Worm (Caenorhabditis elegans) whole organism, young adult: ENCODE results near the gene lin-3.
A peak's percentile ranks its signal among the peaks of the same experiment; 100 is the strongest.

Experiments
- B0019.2 ChIP-seq: fragments of 200-800 bp; sonication (Bioruptor generic); conservative IDR thresholded peaks from 2 replicates; pipeline ENCODE4 v1.3.6; 2022; ENCODE audit warnings: missing genetic modification reagents, missing genetic modification characterization, missing compliant biosample characterization
- B0261.1 ChIP-seq: sonication (generic microtip); optimal IDR thresholded peaks from 2 replicates; lab custom pipeline; 2016; ENCODE audit warnings: mild to moderate bottlenecking, missing genetic modification characterization, moderate library complexity, missing compliant biosample characterization
- B0336.3 ChIP-seq: fragments of 200-800 bp; sonication (Bioruptor generic); IDR thresholded peaks from 2 replicates; pipeline ENCODE4 v1.3.6; 2022; ENCODE audit warnings: missing genetic modification characterization, missing compliant biosample characterization
- F10E7.11 ChIP-seq: sonication (generic microtip); optimal IDR thresholded peaks from 2 replicates; lab custom pipeline; 2017; ENCODE audit warnings: mild to moderate bottlenecking, missing genetic modification characterization, moderate library complexity, missing compliant biosample characterization
- F33H1.4 ChIP-seq: fragments of 200-800 bp; sonication (Bioruptor generic); IDR thresholded peaks from 2 replicates; pipeline ENCODE4 v1.3.6; 2022; ENCODE audit warnings: missing genetic modification reagents, missing genetic modification characterization, missing compliant biosample characterization
- F57C9.4 ChIP-seq: sonication (generic microtip); optimal IDR thresholded peaks from 2 replicates; lab custom pipeline; 2017; ENCODE audit warnings: mild to moderate bottlenecking, missing genetic modification characterization, missing compliant biosample characterization
- T07F8.4 ChIP-seq: sonication (generic microtip); optimal IDR thresholded peaks from 2 replicates; lab custom pipeline; 2016; ENCODE audit warnings: mild to moderate bottlenecking, missing genetic modification characterization, moderate library complexity, missing compliant biosample characterization
- T26A5.8 ChIP-seq: sonication (generic microtip); optimal IDR thresholded peaks from 2 replicates; lab custom pipeline; 2016; ENCODE audit warnings: missing genetic modification characterization, missing compliant biosample characterization
- Y53G8AR.9 ChIP-seq: fragments of 200-800 bp; sonication (Bioruptor generic); conservative IDR thresholded peaks from 2 replicates; pipeline ENCODE4 v1.3.6; 2022; ENCODE audit warnings: missing genetic modification reagents, missing genetic modification characterization, missing compliant biosample characterization
- Y95B8A.8 ChIP-seq: fragments of 200-800 bp; sonication (Bioruptor generic); IDR thresholded peaks from 2 replicates; pipeline ENCODE4 v1.3.6; 2022; ENCODE audit warnings: missing genetic modification reagents, missing genetic modification characterization, missing compliant biosample characterization
- ZK185.1 ChIP-seq: sonication (generic microtip); optimal IDR thresholded peaks from 2 replicates; lab custom pipeline; 2016; ENCODE audit warnings: mild to moderate bottlenecking, missing genetic modification characterization, missing compliant biosample characterization; ENCODE audit not compliant: poor library complexity, severe bottlenecking
- aptf-2 ChIP-seq: fragments of 200-800 bp; sonication (Bioruptor generic); conservative IDR thresholded peaks from 2 replicates; pipeline ENCODE4 v1.3.6; 2022; ENCODE audit warnings: missing genetic modification reagents, missing genetic modification characterization, missing compliant biosample characterization
- aptf-3 ChIP-seq: fragments of 200-800 bp; sonication (Bioruptor generic); IDR thresholded peaks from 2 replicates; pipeline ENCODE4 v1.3.6; 2022; ENCODE audit warnings: missing genetic modification characterization, missing compliant biosample characterization
- atf-7 ChIP-seq: sonication (generic microtip); optimal IDR thresholded peaks from 2 replicates; lab custom pipeline; 2017; ENCODE audit warnings: mild to moderate bottlenecking, missing genetic modification characterization, missing compliant biosample characterization
- athp-1 ChIP-seq: sonication (generic microtip); optimal IDR thresholded peaks from 2 replicates; lab custom pipeline; 2017; ENCODE audit warnings: mild to moderate bottlenecking, missing genetic modification characterization, missing compliant biosample characterization
- attf-5 ChIP-seq: fragments of 200-800 bp; sonication (Bioruptor generic); optimal IDR thresholded peaks from 2 replicates; lab custom pipeline; 2018; ENCODE audit warnings: mild to moderate bottlenecking, missing genetic modification characterization, missing compliant biosample characterization
- bed-1 ChIP-seq: fragments of 200-800 bp; sonication (Bioruptor generic); IDR thresholded peaks from 2 replicates; pipeline ENCODE4 v1.3.6; 2022; ENCODE audit warnings: missing genetic modification reagents, missing genetic modification characterization, missing compliant biosample characterization
- cebp-1 ChIP-seq, 2 experiments: fragments of 200-800 bp in 1 of 2; sonication (Bioruptor generic) in 1 of 2; sonication (generic microtip) in 1 of 2; IDR thresholded peaks in 1 of 2; optimal IDR thresholded peaks in 1 of 2; 2 replicates each; pipeline versions ENCODE4 v1.3.6 to Lab custom; 2017 to 2022; ENCODE audit warnings: missing compliant biosample characterization in 2 of 2, missing genetic modification characterization in 2 of 2, mild to moderate bottlenecking in 1 of 2, missing genetic modification reagents in 1 of 2, moderate library complexity in 1 of 2
- ceh-91 ChIP-seq: fragments of 200-800 bp; sonication (Bioruptor generic); IDR thresholded peaks from 2 replicates; pipeline ENCODE4 v1.3.6; 2022; ENCODE audit warnings: missing genetic modification reagents, missing genetic modification characterization, missing compliant biosample characterization
- efl-1 ChIP-seq: fragments of 150-350 bp; optimal IDR thresholded peaks from 2 replicates; lab custom pipeline; 2014; ENCODE audit warnings: missing biosample characterization, missing genetic modification reagents, missing genetic modification characterization
- ekl-4 ChIP-seq: fragments of 200-800 bp; sonication (Bioruptor generic); IDR thresholded peaks from 2 replicates; pipeline ENCODE4 v1.3.6; 2022; ENCODE audit warnings: missing genetic modification reagents, missing genetic modification characterization, missing compliant biosample characterization
- hlh-12 ChIP-seq: sonication (generic microtip); optimal IDR thresholded peaks from 2 replicates; lab custom pipeline; 2016; ENCODE audit warnings: missing genetic modification characterization, missing compliant biosample characterization
- hlh-26 ChIP-seq: fragments of 200-800 bp; sonication (Bioruptor generic); conservative IDR thresholded peaks from 2 replicates; pipeline ENCODE4 v1.3.6; 2022; ENCODE audit warnings: missing genetic modification reagents, missing genetic modification characterization, missing compliant biosample characterization
- hmg-1.2 ChIP-seq: fragments of 200-800 bp; sonication (Bioruptor generic); IDR thresholded peaks from 2 replicates; pipeline ENCODE4 v1.3.6; 2022; ENCODE audit warnings: missing genetic modification reagents, missing genetic modification characterization, missing compliant biosample characterization
- hmg-20 ChIP-seq: fragments of 200-800 bp; sonication (Bioruptor generic); IDR thresholded peaks from 2 replicates; pipeline ENCODE4 v1.3.6; 2022; ENCODE audit warnings: missing genetic modification reagents, missing genetic modification characterization, missing compliant biosample characterization
- hrde-1 ChIP-seq: sonication (generic microtip); optimal IDR thresholded peaks from 2 replicates; lab custom pipeline; 2016; ENCODE audit warnings: missing genetic modification characterization, mild to moderate bottlenecking, missing compliant biosample characterization, moderate library complexity, missing genotype, missing genetic modification reagents, borderline replicate concordance
- lin-35 ChIP-seq, 3 experiments: fragments of 150-350 bp in 2 of 3; sonication (generic microtip) in 1 of 3; optimal IDR thresholded peaks; 2 replicates each; lab custom pipeline; 2014 to 2018; ENCODE audit warnings: missing biosample characterization in 3 of 3, missing genetic modification characterization in 3 of 3, missing genetic modification reagents in 3 of 3
- lin-40 ChIP-seq: sonication (generic microtip); optimal IDR thresholded peaks from 2 replicates; lab custom pipeline; 2016; ENCODE audit warnings: missing genetic modification characterization, mild to moderate bottlenecking, missing compliant biosample characterization, missing genotype, missing genetic modification reagents
- lir-1 ChIP-seq: fragments of 200-800 bp; sonication (Bioruptor generic); conservative IDR thresholded peaks from 2 replicates; pipeline ENCODE4 v1.3.6; 2022; ENCODE audit warnings: missing genetic modification reagents, missing genetic modification characterization, missing compliant biosample characterization
- madf-3 ChIP-seq: fragments of 200-800 bp; sonication (Bioruptor generic); IDR thresholded peaks from 2 replicates; pipeline ENCODE4 v1.3.6; 2022; ENCODE audit warnings: missing genetic modification reagents, missing genetic modification characterization, missing compliant biosample characterization
- nfyb-1 ChIP-seq: fragments of 200-800 bp; sonication (Bioruptor generic); IDR thresholded peaks from 2 replicates; pipeline ENCODE4 v1.3.6; 2022; ENCODE audit warnings: missing genetic modification reagents, missing genetic modification characterization, missing compliant biosample characterization
- nhr-80 ChIP-seq: sonication (generic microtip); optimal IDR thresholded peaks from 2 replicates; lab custom pipeline; 2016; ENCODE audit warnings: missing genetic modification characterization, missing compliant biosample characterization
- snpc-3.4 ChIP-seq: sonication (generic microtip); optimal IDR thresholded peaks from 2 replicates; lab custom pipeline; 2017; ENCODE audit warnings: missing genetic modification characterization, mild to moderate bottlenecking, missing compliant biosample characterization, antibody characterized with exemption, moderate library complexity, missing genotype, missing genetic modification reagents
- snpc-4 ChIP-seq, 5 experiments: fragments of 150-350 bp in 1 of 5; sonication (generic microtip) in 4 of 5; optimal IDR thresholded peaks; 2 replicates each; lab custom pipeline; 2014 to 2018; ENCODE audit warnings: missing genetic modification characterization in 5 of 5, missing biosample characterization in 3 of 5, antibody characterized with exemption in 2 of 5, mild to moderate bottlenecking in 2 of 5, missing compliant biosample characterization in 2 of 5, missing genotype in 2 of 5, moderate library complexity in 2 of 5, missing genetic modification reagents in 1 of 5
- somi-1 ChIP-seq: fragments of 200-800 bp; sonication (Bioruptor generic); optimal IDR thresholded peaks from 2 replicates; lab custom pipeline; 2018; ENCODE audit warnings: mild to moderate bottlenecking, missing genetic modification characterization, missing compliant biosample characterization
- tbp1 ChIP-seq: fragments of 200-800 bp; sonication (Bioruptor generic); optimal IDR thresholded peaks from 2 replicates; lab custom pipeline; 2018; ENCODE audit warnings: mild to moderate bottlenecking, missing genetic modification characterization, missing compliant biosample characterization
- tbx-9 ChIP-seq: sonication (generic microtip); optimal IDR thresholded peaks from 2 replicates; lab custom pipeline; 2016; ENCODE audit warnings: borderline replicate concordance, missing genetic modification characterization, inconsistent platforms, missing compliant biosample characterization
- unc-130 ChIP-seq: sonication (generic microtip); optimal IDR thresholded peaks from 2 replicates; lab custom pipeline; 2016; ENCODE audit warnings: missing genetic modification reagents, missing genetic modification characterization, missing compliant biosample characterization
- unc-62 ChIP-seq: fragments of 150-350 bp; optimal IDR thresholded peaks from 2 replicates; lab custom pipeline; 2014; ENCODE audit warnings: missing biosample characterization, missing genetic modification reagents, missing genetic modification characterization
- ztf-26 ChIP-seq: sonication (generic microtip); optimal IDR thresholded peaks from 2 replicates; lab custom pipeline; 2017; ENCODE audit warnings: missing genetic modification characterization, missing compliant biosample characterization
- ztf-3 ChIP-seq: fragments of 200-800 bp; sonication (Bioruptor generic); optimal IDR thresholded peaks from 2 replicates; lab custom pipeline; 2018; ENCODE audit warnings: mild to moderate bottlenecking, missing genetic modification characterization, missing compliant biosample characterization

Gene lin-3

DNA sequence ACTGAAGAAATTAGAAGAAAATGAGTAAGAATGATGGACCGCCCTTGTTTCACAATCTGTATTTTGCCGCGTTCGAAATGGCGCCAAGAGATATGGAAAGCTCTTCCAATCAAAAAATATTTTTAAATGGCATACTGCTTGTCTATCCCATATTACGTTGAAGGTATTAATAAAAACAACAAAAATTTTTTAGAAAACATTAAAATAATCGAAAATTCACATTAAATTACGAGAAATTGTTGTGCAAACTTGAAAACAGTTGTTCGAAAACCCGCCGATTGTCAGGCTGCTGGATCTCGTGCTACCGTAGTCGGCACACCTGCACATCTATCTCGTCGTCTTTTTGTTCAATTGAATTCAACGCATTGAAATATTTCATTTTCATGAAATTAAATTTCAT, 29.5 kb downstream of the lin-3 start, which contains the start of gene klc-1 (continued):
- TF ChIP-seq unc-62 (GFP tag; lab: Kevin White, UChicago) = no peak
- TF ChIP-seq nfyb-1 (GFP tag; lab: Robert Waterston, UW) = no peak
- TF ChIP-seq bed-1 (GFP tag; lab: Robert Waterston, UW) = no peak

DNA sequence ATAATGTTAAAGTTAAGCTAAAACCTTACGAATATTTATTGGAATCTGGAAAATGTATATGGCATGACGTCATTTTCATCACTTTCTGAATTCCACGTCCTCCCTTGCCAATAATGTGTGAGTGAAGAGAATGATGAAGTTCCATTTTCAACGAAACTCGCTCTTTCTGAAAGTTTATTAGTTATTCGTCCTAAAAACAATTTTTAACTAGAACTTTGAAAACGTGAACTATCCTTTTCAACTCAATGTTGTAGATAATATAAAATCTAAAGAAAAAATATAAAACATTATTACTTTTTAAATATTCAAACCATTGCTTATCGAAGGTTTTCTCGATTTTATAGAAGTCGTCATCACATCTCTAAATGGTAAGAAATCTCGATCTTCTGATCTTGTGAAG, 35.4 kb downstream of the lin-3 start, which contains the start of gene M7.7:
Gene M7.7, plus strand, starts transcription at position 301 of the 400 bp plus-strand sequence.
- TF ChIP-seq efl-1 = no peak

ce11 chrIV:11092502-11093080, 38.5 kb downstream of the lin-3 start, which contains the start of gene bcc-1:
bcc-1 (minus strand) TSS chrIV:11092552.
- TF ChIP-seq ztf-3 (GFP tag; lab: Kevin White, UChicago) (no peak), Y95B8A.8 (no peak), nhr-80 (tag; lab: Kevin White, UChicago) (no peak), hlh-12 (tag; lab: Kevin White, UChicago) (no peak), madf-3 (GFP tag; lab: Robert Waterston, UW) (no peak), attf-5 (GFP tag; lab: Kevin White, UChicago) (no peak), B0336.3 (GFP tag; lab: Robert Waterston, UW) (no peak), somi-1 (peak; percentile 49), aptf-3 (GFP tag; lab: Robert Waterston, UW) (no peak), lir-1 (no peak), snpc-3.4 (no peak), ztf-26 (tag; lab: Kevin White, UChicago) (peak; percentile 5), snpc-4 (GFP tag; optimal IDR thresholded peaks at IDR 0.05; lab: Kevin White, UChicago) (no peak), snpc-4 (tag; optimal IDR thresholded peaks at IDR 0.05; lab: Kevin White, UChicago) (no peak), hlh-26 (GFP tag; lab: Robert Waterston, UW) (no peak), Y53G8AR.9 (no peak)
- TF ChIP-seq, all 124 proteins: peak for 2

DNA sequence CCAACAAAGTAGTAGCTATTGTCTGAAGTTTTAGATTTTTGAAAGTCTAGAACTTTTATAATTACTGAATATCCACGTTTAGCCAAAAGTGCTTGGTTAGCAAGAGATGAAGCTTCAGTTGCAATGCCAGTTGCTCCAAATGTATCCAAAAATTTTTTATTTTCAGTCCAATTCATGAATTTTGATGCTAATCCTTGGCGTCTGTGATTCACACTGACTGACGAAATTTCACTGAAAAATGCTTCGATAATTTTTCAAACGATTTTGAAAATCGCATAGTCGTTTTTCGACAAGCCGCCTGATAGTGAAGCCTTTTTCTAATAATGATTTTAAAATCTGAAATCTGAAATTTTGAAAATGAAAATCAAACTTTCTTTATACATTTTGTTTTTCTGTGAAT, 39.9 kb downstream of the lin-3 start:
- TF ChIP-seq hmg-1.2 (GFP tag; lab: Robert Waterston, UW) (no peak), B0019.2 (GFP tag; lab: Robert Waterston, UW) (no peak), cebp-1 (GFP tag; IDR thresholded peaks at IDR 0.05; lab: Robert Waterston, UW) (no peak), cebp-1 (tag; optimal IDR thresholded peaks at IDR 0.05; lab: Kevin White, UChicago) (no peak), T26A5.8 (no peak), hrde-1 (tag; lab: Kevin White, UChicago) (no peak), B0261.1 (tag; lab: Kevin White, UChicago) (no peak), F10E7.11 (tag; lab: Kevin White, UChicago) (no peak), T07F8.4 (no peak), hmg-20 (GFP tag; lab: Robert Waterston, UW) (no peak), ekl-4 (GFP tag; lab: Robert Waterston, UW) (no peak), aptf-3 (GFP tag; lab: Robert Waterston, UW) (no peak), aptf-2 (GFP tag; lab: Robert Waterston, UW) (no peak)

- no peak for TF ChIP-seq F33H1.4 (GFP tag; lab: Robert Waterston, UW)
- TF ChIP-seq tbp1 (GFP tag; lab: Kevin White, UChicago) = no peak
- TF ChIP-seq ceh-91 (GFP tag; lab: Robert Waterston, UW) = no peak
- no peak for TF ChIP-seq F57C9.4
- no peak for TF ChIP-seq ztf-26 (tag; lab: Kevin White, UChicago)
- TF ChIP-seq athp-1 (tag; lab: Kevin White, UChicago) = no peak
- no peak for TF ChIP-seq ZK185.1 (tag; lab: Kevin White, UChicago)
- no peak for TF ChIP-seq T07F8.4
- no peak for TF ChIP-seq tbx-9 (tag; lab: Kevin White, UChicago)
- TF ChIP-seq lin-35 (GFP tag; optimal IDR thresholded peaks at IDR 0.05; lab: Kevin White, UChicago) = no peak
- no peak for TF ChIP-seq lin-40 (tag; lab: Kevin White, UChicago)
- TF ChIP-seq atf-7 (tag; lab: Kevin White, UChicago) = no peak
- no peak for TF ChIP-seq unc-130 (GFP tag; lab: Kevin White, UChicago)
- TF ChIP-seq, all 124 proteins: peak for 0
Observed at ce11 chrIV:11094974-11095373, 40.9 kb downstream of the lin-3 start, which contains the start of gene M7.8. M7.8 (minus strand) TSS chrIV:11095085.
